Worm (Caenorhabditis elegans): Measurements from ENCODE around the gene sid-1.

sid-1 gene

ce11 chrV:5131380-5131779 lies 11.6 kb downstream of the sid-1 start:
- TF ChIP-seq set-16 (GFP tag; IDR thresholded peaks at IDR 0.05) = no peak
- TF ChIP-seq nhr-10 (tag; optimal IDR thresholded peaks at IDR 0.05) = no peak
- no peak for TF ChIP-seq ces-1 (GFP tag; optimal IDR thresholded peaks at IDR 0.05)
- no peak for TF ChIP-seq lin-39 (tag; optimal IDR thresholded peaks at IDR 0.05)
- no peak for TF ChIP-seq jun-1 (tag; optimal IDR thresholded peaks at IDR 0.05)
- no peak for TF ChIP-seq lim-7 (GFP tag; IDR thresholded peaks at IDR 0.05)
- TF ChIP-seq mxl-3 (GFP tag; optimal IDR thresholded peaks at IDR 0.05) = no peak
- no peak for TF ChIP-seq nhr-102 (tag; optimal IDR thresholded peaks at IDR 0.05)
- TF ChIP-seq unc-62 (GFP tag; optimal IDR thresholded peaks at IDR 0.05 in 1 of 2) = peak in 1 of 2 experiments; percentile 85
- no peak for TF ChIP-seq unc-62 (tag; optimal IDR thresholded peaks at IDR 0.05)
- TF ChIP-seq lin-29 (GFP tag; IDR thresholded peaks at IDR 0.05) = no peak
- TF ChIP-seq hlh-30 (tag; optimal IDR thresholded peaks at IDR 0.05; ENCODE audit: insufficient read depth) = peak; percentile 40
- TF ChIP-seq madf-5 (GFP tag; IDR thresholded peaks at IDR 0.05) = no peak
- no peak for TF ChIP-seq cey-2 (tag; optimal IDR thresholded peaks at IDR 0.05; ENCODE audit: borderline replicate concordance, insufficient read depth)
- TF ChIP-seq spr-1 (tag; optimal IDR thresholded peaks at IDR 0.05) = no peak
- no peak for TF ChIP-seq F44E2.7 (GFP tag; IDR thresholded peaks at IDR 0.05)
- no peak for TF ChIP-seq nhr-76 (tag; optimal IDR thresholded peaks at IDR 0.05)
- no peak for TF ChIP-seq vab-7 (GFP tag; IDR thresholded peaks at IDR 0.05)
- TF ChIP-seq egl-27 (tag; optimal IDR thresholded peaks at IDR 0.05) = no peak
- no peak for TF ChIP-seq spr-3 (GFP tag; optimal IDR thresholded peaks at IDR 0.05)
- no peak for TF ChIP-seq fos-1 (tag; optimal IDR thresholded peaks at IDR 0.05)
- no peak for TF ChIP-seq skn-1 (tag; optimal IDR thresholded peaks at IDR 0.05)
- TF ChIP-seq nhr-77 (tag; optimal IDR thresholded peaks at IDR 0.05) = peak; percentile 8
- peak; percentile 57 for TF ChIP-seq nhr-6 (tag; optimal IDR thresholded peaks at IDR 0.05)
- TF ChIP-seq zip-2 (tag; optimal IDR thresholded peaks at IDR 0.05) = peak; percentile 99
- TF ChIP-seq nhr-11 (tag; optimal IDR thresholded peaks at IDR 0.05) = peak; percentile 35
- no peak for TF ChIP-seq ceh-82 (tag; optimal IDR thresholded peaks at IDR 0.05)
- no peak for TF ChIP-seq snpc-1.2 (GFP tag; IDR thresholded peaks at IDR 0.05)
- peak; percentile 70 for TF ChIP-seq aha-1 (tag)
- TF ChIP-seq daf-8 (GFP tag; IDR thresholded peaks at IDR 0.05) = no peak
- no peak for TF ChIP-seq ztf-11 (tag; optimal IDR thresholded peaks at IDR 0.05)
- TF ChIP-seq hif-1 (tag; optimal IDR thresholded peaks at IDR 0.05) = peak in 1 of 2 experiments; percentile 46
- no peak for TF ChIP-seq attf-4 (tag; optimal IDR thresholded peaks at IDR 0.05)
- no peak for TF ChIP-seq ZK546.5 (tag; optimal IDR thresholded peaks at IDR 0.05)
- no peak for TF ChIP-seq ceh-44 (GFP tag; IDR thresholded peaks at IDR 0.05)
- peak; percentile 20 for TF ChIP-seq dpl-1 (GFP tag; optimal IDR thresholded peaks at IDR 0.05)
- no peak for TF ChIP-seq Y5F2A.4 (GFP tag; optimal IDR thresholded peaks at IDR 0.05)
- no peak for TF ChIP-seq T20F7.1 (GFP tag; optimal IDR thresholded peaks at IDR 0.05)
- no peak for TF ChIP-seq Y105C5A.15 (GFP tag; IDR thresholded peaks at IDR 0.05)
- peak; percentile 83 for TF ChIP-seq nhr-28 (tag; optimal IDR thresholded peaks at IDR 0.05)
- TF ChIP-seq mdt-29 (GFP tag; IDR thresholded peaks at IDR 0.05) = no peak
- no peak for TF ChIP-seq F49E8.2 (tag; optimal IDR thresholded peaks at IDR 0.05; ENCODE audit: borderline replicate concordance)
- no peak for TF ChIP-seq ZK337.2 (GFP tag; IDR thresholded peaks at IDR 0.05)
- TF ChIP-seq hlh-11 (tag; optimal IDR thresholded peaks at IDR 0.05) = peak; percentile 19
- TF ChIP-seq ztf-7 (tag; optimal IDR thresholded peaks at IDR 0.05) = peak; percentile 64
- TF ChIP-seq arid-1 (GFP tag; conservative IDR thresholded peaks at IDR 0.05) = no peak
- no peak for TF ChIP-seq zfp-3 (GFP tag; conservative IDR thresholded peaks at IDR 0.05)
- TF ChIP-seq fkh-10 (GFP tag; optimal IDR thresholded peaks at IDR 0.05) = no peak
- no peak for TF ChIP-seq saeg-2 (GFP tag; IDR thresholded peaks at IDR 0.05)
- no peak for TF ChIP-seq unc-130 (GFP tag; optimal IDR thresholded peaks at IDR 0.05)
- no peak; the same call in 1 of the 2 replicates for TF ChIP-seq dmd-6 (GFP tag; IDR thresholded peaks at IDR 0.05)
- TF ChIP-seq pqm-1 (tag; optimal IDR thresholded peaks at IDR 0.05) = no peak
